Worm (Caenorhabditis elegans): ENCODE data around the gene F18E3.10.

Gene F18E3.10

DNA sequence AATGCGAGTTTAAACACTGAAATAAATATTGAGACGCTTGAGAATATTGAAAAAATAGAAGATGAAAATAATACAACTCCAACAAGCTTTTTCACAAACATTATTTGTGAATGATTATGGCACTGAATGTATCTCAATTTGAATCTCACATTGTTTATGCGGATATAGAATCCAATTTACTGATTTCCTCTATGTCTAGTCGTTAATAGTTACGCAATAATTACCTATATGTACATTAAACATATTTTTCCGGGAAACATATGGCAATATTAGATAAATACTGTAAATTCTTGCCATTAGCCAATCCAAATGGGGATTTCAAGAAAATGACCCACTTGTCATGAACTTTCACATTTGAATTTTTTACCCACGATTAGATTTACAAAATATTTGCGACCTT lies 28.9 kb downstream of the F18E3.10 start, which contains the start of gene srx-9:
Gene srx-9 (minus strand): TSS at position 101 of the 400 bp plus-strand sequence.
- TF ChIP-seq hmg-4 (GFP tag; optimal IDR thresholded peaks at IDR 0.05) (no peak), tbx-11 (GFP tag; IDR thresholded peaks at IDR 0.05) (no peak), hnd-1 (tag; optimal IDR thresholded peaks at IDR 0.05) (no peak), tbx-37 (GFP tag; conservative IDR thresholded peaks at IDR 0.05) (no peak), pes-1 (GFP tag; IDR thresholded peaks at IDR 0.05) (no peak), hmbx-1 (tag; optimal IDR thresholded peaks at IDR 0.05) (no peak), aly-1 (tag; optimal IDR thresholded peaks at IDR 0.05) (no peak), F13C5.2 (tag; optimal IDR thresholded peaks at IDR 0.05) (no peak), scrt-1 (GFP tag; IDR thresholded peaks at IDR 0.05) (no peak), ets-7 (tag; optimal IDR thresholded peaks at IDR 0.05) (no peak), ama-1 (optimal IDR thresholded peaks at IDR 0.05) (no peak), flt-1 (GFP tag; IDR thresholded peaks at IDR 0.05) (no peak), B0310.2 (tag; optimal IDR thresholded peaks at IDR 0.05) (no peak), sea-1 (GFP tag; conservative IDR thresholded peaks at IDR 0.05) (no peak), ceh-13 (GFP tag; optimal IDR thresholded peaks at IDR 0.05) (no peak), tra-4 (tag; optimal IDR thresholded peaks at IDR 0.05) (no peak), ceh-36 (tag; optimal IDR thresholded peaks at IDR 0.05) (no peak)

DNA sequence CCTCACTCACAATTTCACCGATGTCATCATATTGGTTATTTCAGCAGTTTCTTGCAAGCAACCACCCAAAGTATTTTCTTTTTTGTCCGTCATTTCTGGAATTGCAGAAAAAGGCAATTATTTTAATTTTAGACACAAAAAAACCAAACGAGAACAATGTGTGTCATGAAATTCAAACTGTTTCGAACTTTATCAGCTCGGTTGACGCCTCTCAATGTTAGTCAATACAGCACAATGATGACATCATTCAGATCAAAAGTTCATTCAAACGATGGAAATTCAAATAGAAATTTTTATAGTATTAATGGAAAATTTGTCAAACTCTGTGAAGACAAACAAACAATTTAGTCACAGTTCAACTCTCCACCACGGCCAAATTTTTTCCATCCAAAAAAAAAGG lies 32.3 kb downstream of the F18E3.10 start, which contains the start of gene fbxa-105:
Gene fbxa-105 (minus strand): TSS at position 97 of the 400 bp plus-strand sequence.
- TF ChIP-seq flt-1 (GFP tag; IDR thresholded peaks at IDR 0.05) (no peak), tbx-11 (GFP tag; IDR thresholded peaks at IDR 0.05) (no peak), B0310.2 (tag; optimal IDR thresholded peaks at IDR 0.05) (no peak), ceh-13 (GFP tag; optimal IDR thresholded peaks at IDR 0.05) (no peak), aly-1 (tag; optimal IDR thresholded peaks at IDR 0.05) (no peak), scrt-1 (GFP tag; IDR thresholded peaks at IDR 0.05) (no peak)

DNA sequence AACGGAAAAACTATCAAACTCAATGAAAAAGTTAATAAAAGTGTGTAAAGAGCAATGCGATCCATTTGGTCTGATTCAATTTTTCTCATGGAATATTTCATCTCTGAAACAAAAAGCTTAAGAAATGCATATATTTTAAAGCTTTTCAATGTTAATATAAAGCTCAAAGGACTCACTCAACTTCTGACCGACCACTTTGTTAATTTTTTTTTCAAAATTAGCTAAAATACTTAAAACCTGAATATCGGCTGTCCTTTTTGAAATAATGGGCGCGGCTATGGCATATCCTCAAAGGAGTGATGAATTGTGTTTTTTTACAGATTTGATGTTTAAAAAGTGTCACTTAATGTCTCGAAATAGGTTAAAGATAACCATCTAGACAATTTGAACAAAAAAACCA lies 34.5 kb downstream of the F18E3.10 start, which contains the start of gene C02H6.1:
Gene C02H6.1 (minus strand): TSS at position 101 of the 400 bp plus-strand sequence.
- no peak for TF ChIP-seq B0310.2 (tag; optimal IDR thresholded peaks at IDR 0.05)
- no peak for TF ChIP-seq ceh-13 (GFP tag; optimal IDR thresholded peaks at IDR 0.05)
- TF ChIP-seq aly-1 (tag; optimal IDR thresholded peaks at IDR 0.05) = no peak
- TF ChIP-seq pes-1 (GFP tag; IDR thresholded peaks at IDR 0.05) = no peak
- no peak for TF ChIP-seq hnd-1 (tag; optimal IDR thresholded peaks at IDR 0.05)
- TF ChIP-seq tbx-11 (GFP tag; IDR thresholded peaks at IDR 0.05) = no peak
- no peak for TF ChIP-seq tra-4 (tag; optimal IDR thresholded peaks at IDR 0.05)
- TF ChIP-seq F13C5.2 (tag; optimal IDR thresholded peaks at IDR 0.05) = no peak
- TF ChIP-seq hmbx-1 (tag; optimal IDR thresholded peaks at IDR 0.05) = no peak
- no peak for TF ChIP-seq flt-1 (GFP tag; IDR thresholded peaks at IDR 0.05)
- no peak for TF ChIP-seq ama-1 (optimal IDR thresholded peaks at IDR 0.05)
- no peak for TF ChIP-seq sea-1 (GFP tag; conservative IDR thresholded peaks at IDR 0.05)
- TF ChIP-seq hmg-4 (GFP tag; optimal IDR thresholded peaks at IDR 0.05) = no peak
- no peak for TF ChIP-seq ets-7 (tag; optimal IDR thresholded peaks at IDR 0.05)
- no peak for TF ChIP-seq scrt-1 (GFP tag; IDR thresholded peaks at IDR 0.05)
- TF ChIP-seq tbx-37 (GFP tag; conservative IDR thresholded peaks at IDR 0.05) = no peak

DNA sequence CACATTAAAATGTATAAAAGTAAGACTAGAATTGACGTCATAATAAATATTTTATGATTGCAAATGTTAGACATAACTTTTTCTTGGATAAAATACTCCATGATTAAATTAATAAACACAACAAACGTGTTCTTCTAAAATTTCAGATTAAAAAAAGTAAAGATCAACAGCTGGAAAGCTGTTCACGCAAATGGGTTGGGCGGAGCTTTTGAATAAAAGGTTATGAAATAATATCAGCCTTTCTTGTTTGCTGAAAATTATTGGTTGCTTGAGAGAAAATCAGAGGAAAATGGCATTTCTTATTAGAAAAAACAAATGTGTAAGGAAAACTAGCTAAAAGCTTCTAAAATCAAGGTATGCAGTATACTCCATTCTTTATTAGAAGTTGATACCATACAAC lies 36.5 kb downstream of the F18E3.10 start, which contains the start of gene C02H6.3:
Gene C02H6.3 (minus strand): TSS at position 101 of the 400 bp plus-strand sequence.
- TF ChIP-seq flt-1 (GFP tag; IDR thresholded peaks at IDR 0.05) = no peak
- no peak for TF ChIP-seq hnd-1 (tag; optimal IDR thresholded peaks at IDR 0.05)
- TF ChIP-seq tbx-11 (GFP tag; IDR thresholded peaks at IDR 0.05) = no peak
- no peak for TF ChIP-seq tra-4 (tag; optimal IDR thresholded peaks at IDR 0.05)
- no peak for TF ChIP-seq sea-1 (GFP tag; conservative IDR thresholded peaks at IDR 0.05)
- TF ChIP-seq F13C5.2 (tag; optimal IDR thresholded peaks at IDR 0.05) = no peak
- TF ChIP-seq tbx-37 (GFP tag; conservative IDR thresholded peaks at IDR 0.05) = no peak
- no peak for TF ChIP-seq hmg-4 (GFP tag; optimal IDR thresholded peaks at IDR 0.05)
- TF ChIP-seq hmbx-1 (tag; optimal IDR thresholded peaks at IDR 0.05) = no peak
- TF ChIP-seq ama-1 (optimal IDR thresholded peaks at IDR 0.05) = no peak
- no peak for TF ChIP-seq scrt-1 (GFP tag; IDR thresholded peaks at IDR 0.05)
- TF ChIP-seq pes-1 (GFP tag; IDR thresholded peaks at IDR 0.05) = no peak
- no peak for TF ChIP-seq ceh-36 (tag; optimal IDR thresholded peaks at IDR 0.05)
- no peak for TF ChIP-seq ets-7 (tag; optimal IDR thresholded peaks at IDR 0.05)
- no peak for TF ChIP-seq ceh-13 (GFP tag; optimal IDR thresholded peaks at IDR 0.05)
- TF ChIP-seq B0310.2 (tag; optimal IDR thresholded peaks at IDR 0.05) = no peak
- no peak for TF ChIP-seq aly-1 (tag; optimal IDR thresholded peaks at IDR 0.05)

DNA sequence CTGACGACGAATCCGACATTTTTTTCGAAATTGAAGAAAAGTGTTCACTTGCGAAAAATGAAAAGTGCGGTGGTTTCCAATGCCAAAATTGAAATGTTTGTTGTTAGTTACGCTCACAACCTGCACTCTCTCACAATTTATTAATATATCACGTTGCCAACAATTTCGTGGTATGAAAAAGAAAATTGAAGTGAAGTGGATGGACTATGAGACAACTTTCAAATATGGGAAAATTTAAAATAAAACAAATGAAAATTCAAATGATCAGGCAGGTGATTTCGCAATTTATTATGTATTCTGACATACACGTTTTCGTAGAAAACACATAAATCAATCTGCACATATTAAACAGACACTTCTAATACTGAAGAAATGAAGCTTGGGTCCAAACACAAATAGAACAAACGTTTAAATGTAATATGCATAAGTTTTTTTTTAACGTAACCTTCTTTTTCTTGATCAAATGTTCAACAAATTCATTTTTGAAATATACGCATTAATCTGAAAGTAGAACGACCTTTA lies 38.1 kb downstream of the F18E3.10 start, which contains the start of gene srp-6:
Gene srp-6 (minus strand): TSS at position 51 of the 522 bp plus-strand sequence.
- TF ChIP-seq tbx-37 (GFP tag; conservative IDR thresholded peaks at IDR 0.05) (no peak), ets-7 (tag; optimal IDR thresholded peaks at IDR 0.05) (no peak), sea-1 (GFP tag; conservative IDR thresholded peaks at IDR 0.05) (no peak), flt-1 (GFP tag; IDR thresholded peaks at IDR 0.05) (no peak), hmg-4 (GFP tag; optimal IDR thresholded peaks at IDR 0.05) (no peak), ceh-36 (tag; optimal IDR thresholded peaks at IDR 0.05) (no peak), ama-1 (optimal IDR thresholded peaks at IDR 0.05) (no peak), F13C5.2 (tag; optimal IDR thresholded peaks at IDR 0.05) (no peak), hnd-1 (tag; optimal IDR thresholded peaks at IDR 0.05) (no peak), pes-1 (GFP tag; IDR thresholded peaks at IDR 0.05) (no peak), ceh-13 (GFP tag; optimal IDR thresholded peaks at IDR 0.05) (no peak), hmbx-1 (tag; optimal IDR thresholded peaks at IDR 0.05) (no peak), scrt-1 (GFP tag; IDR thresholded peaks at IDR 0.05) (no peak), tra-4 (tag; optimal IDR thresholded peaks at IDR 0.05) (no peak), B0310.2 (tag; optimal IDR thresholded peaks at IDR 0.05) (no peak), aly-1 (tag; optimal IDR thresholded peaks at IDR 0.05) (no peak), tbx-11 (GFP tag; IDR thresholded peaks at IDR 0.05) (no peak)

DNA sequence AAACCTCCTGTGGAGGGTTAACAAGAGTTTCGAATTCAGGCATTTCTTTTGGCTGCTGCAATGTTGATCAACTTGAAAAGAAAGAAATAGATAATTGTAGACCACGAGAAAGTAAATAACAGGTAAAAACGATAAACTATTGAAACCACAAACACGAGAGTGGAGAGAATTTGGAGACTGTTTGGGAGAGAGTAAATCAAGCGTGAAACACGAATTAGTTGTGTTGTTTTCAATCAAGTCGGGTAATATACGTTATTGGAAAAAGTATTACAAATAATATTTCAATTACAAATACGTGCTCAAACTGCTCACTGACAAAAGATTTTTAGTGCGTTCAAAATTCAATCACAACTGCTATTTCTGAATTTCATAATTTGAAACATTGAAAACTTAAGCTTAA lies 43.2 kb downstream of the F18E3.10 start, which contains the start of gene C03G6.17:
Gene C03G6.17 (minus strand): TSS at position 101 of the 400 bp plus-strand sequence.
- TF ChIP-seq flt-1 (GFP tag; IDR thresholded peaks at IDR 0.05) (no peak), hmbx-1 (tag; optimal IDR thresholded peaks at IDR 0.05) (no peak), scrt-1 (GFP tag; IDR thresholded peaks at IDR 0.05) (no peak), tbx-11 (GFP tag; IDR thresholded peaks at IDR 0.05) (no peak)

DNA sequence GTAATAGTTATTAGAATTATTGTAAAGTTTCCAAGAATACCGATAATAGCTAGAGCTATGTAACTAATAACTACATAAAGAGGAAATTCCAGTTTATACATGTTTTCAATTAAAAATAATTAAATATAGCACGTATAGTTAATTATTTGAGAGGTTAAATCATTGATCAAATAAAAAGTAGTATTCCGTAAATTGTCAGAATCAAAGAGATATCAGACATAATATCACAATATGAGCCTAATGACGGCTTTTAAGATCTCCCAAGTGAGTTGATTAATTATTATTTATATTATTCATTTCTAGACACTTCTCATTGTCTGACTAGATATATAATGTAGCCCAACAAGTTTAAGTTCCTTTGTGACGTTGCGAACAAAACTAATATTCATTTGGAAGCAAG lies 44.9 kb downstream of the F18E3.10 start, which contains the start of gene srsx-24:
Gene srsx-24 (minus strand): TSS at position 101 of the 400 bp plus-strand sequence.
- TF ChIP-seq tra-4 (tag; optimal IDR thresholded peaks at IDR 0.05) (no peak), pes-1 (GFP tag; IDR thresholded peaks at IDR 0.05) (no peak), tbx-11 (GFP tag; IDR thresholded peaks at IDR 0.05) (no peak), ceh-13 (GFP tag; optimal IDR thresholded peaks at IDR 0.05) (no peak), ets-7 (tag; optimal IDR thresholded peaks at IDR 0.05) (no peak), sea-1 (GFP tag; conservative IDR thresholded peaks at IDR 0.05) (no peak), hmbx-1 (tag; optimal IDR thresholded peaks at IDR 0.05) (no peak), B0310.2 (tag; optimal IDR thresholded peaks at IDR 0.05) (no peak), tbx-37 (GFP tag; conservative IDR thresholded peaks at IDR 0.05) (no peak)

Data from whole organism, early embryonic.